Worm (Caenorhabditis elegans) whole organism, early embryonic: ENCODE data around the gene gro-1.

Experiments
- B0310.2 ChIP-seq: sonication (generic microtip); optimal IDR thresholded peaks from 2 replicates; lab custom pipeline; 2016; ENCODE audit warnings: mild to moderate bottlenecking, missing genetic modification characterization, missing compliant biosample characterization
- F13C5.2 ChIP-seq: sonication (generic microtip); optimal IDR thresholded peaks from 2 replicates; lab custom pipeline; 2017; ENCODE audit warnings: mild to moderate bottlenecking, missing genetic modification characterization, inconsistent platforms, missing compliant biosample characterization
- ama-1 ChIP-seq: fragments of 150-350 bp; optimal IDR thresholded peaks from 2 replicates; lab custom pipeline; 2014
- flt-1 ChIP-seq: fragments of 200-800 bp; sonication (Bioruptor generic); IDR thresholded peaks from 2 replicates; pipeline ENCODE4 v1.3.6; 2022; ENCODE audit warnings: missing genetic modification characterization, missing compliant biosample characterization
- hmbx-1 ChIP-seq: sonication (generic microtip); optimal IDR thresholded peaks from 2 replicates; lab custom pipeline; 2016; ENCODE audit warnings: mild to moderate bottlenecking, missing genetic modification characterization, missing compliant biosample characterization
- hnd-1 ChIP-seq: sonication (generic microtip); optimal IDR thresholded peaks from 2 replicates; lab custom pipeline; 2016; ENCODE audit warnings: missing genetic modification characterization, missing compliant biosample characterization
- sea-1 ChIP-seq: fragments of 200-800 bp; sonication (Bioruptor generic); conservative IDR thresholded peaks from 2 replicates; pipeline ENCODE4 v1.3.6; 2022; ENCODE audit warnings: missing genetic modification characterization, missing compliant biosample characterization
- tbx-11 ChIP-seq: fragments of 200-800 bp; sonication (Bioruptor generic); IDR thresholded peaks from 2 replicates; pipeline ENCODE4 v1.3.6; 2022; ENCODE audit warnings: missing genetic modification characterization, missing compliant biosample characterization
- tbx-37 ChIP-seq: fragments of 200-800 bp; sonication (Bioruptor generic); conservative IDR thresholded peaks from 2 replicates; pipeline ENCODE4 v1.3.6; 2022; ENCODE audit warnings: missing genetic modification reagents, missing genetic modification characterization, missing compliant biosample characterization

DNA sequence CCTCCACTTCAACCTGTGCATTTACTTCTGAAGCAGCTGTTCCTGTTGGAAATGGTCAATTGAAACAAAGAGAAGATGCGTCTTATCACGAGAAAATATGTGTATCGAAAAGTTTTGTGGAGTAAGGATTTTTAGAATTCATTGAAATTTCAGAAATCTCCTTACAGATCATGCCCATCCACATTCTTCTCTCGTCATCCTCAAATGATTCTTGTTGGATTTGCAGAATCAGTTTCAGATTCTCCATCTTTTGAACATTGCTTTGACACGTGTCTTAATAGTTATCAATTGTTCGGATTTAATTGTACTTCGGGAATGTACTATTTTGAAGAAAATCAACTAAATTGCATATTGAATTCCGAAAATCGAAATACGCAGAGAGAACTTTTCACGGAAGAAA, 39.1 kb downstream of the gro-1 start:
- TF ChIP-seq ama-1 (lab: Kevin White, UChicago) (no peak), B0310.2 (tag; lab: Kevin White, UChicago) (no peak), F13C5.2 (tag; lab: Kevin White, UChicago) (no peak), tbx-11 (GFP tag; lab: Robert Waterston, UW) (no peak), sea-1 (GFP tag; lab: Robert Waterston, UW) (no peak), hmbx-1 (no peak), tbx-37 (no peak), flt-1 (GFP tag; lab: Robert Waterston, UW) (no peak), hnd-1 (tag; lab: Kevin White, UChicago) (no peak)
